Worm (Caenorhabditis elegans) whole organism, L4/young adult: Measurements from ENCODE around the gene ugt-14.
"Not testable (repeated sequence)": the region's sequence is repeated elsewhere in the genome, so short reads cannot be mapped to it uniquely, and the experiment has no call there.

ENCODE experiments used
- W03F9.2 ChIP-seq: fragments of 150-350 bp; optimal IDR thresholded peaks from 2 replicates; lab custom pipeline; 2014; ENCODE audit warnings: missing biosample characterization, missing genetic modification characterization
- dao-5 ChIP-seq: sonication (generic microtip); optimal IDR thresholded peaks from 2 replicates; lab custom pipeline; 2016; ENCODE audit warnings: missing genotype, missing genetic modification characterization, moderate library complexity, missing compliant biosample characterization
- him-1 ChIP-seq: sonication (generic microtip); optimal IDR thresholded peaks from 2 replicates; lab custom pipeline; 2016; ENCODE audit warnings: missing genotype, missing genetic modification reagents, missing genetic modification characterization, missing compliant biosample characterization

The ugt-14 gene

ce11 chrV:4885372-4885771 lies 20.7 kb upstream of the ugt-14 start, which contains the start of gene T19H12.3:
Gene T19H12.3, plus strand, starts transcription at chrV:4885672.
- no peak for TF ChIP-seq him-1 (tag; lab: Kevin White, UChicago)
- no peak for TF ChIP-seq dao-5 (tag; lab: Kevin White, UChicago)

ce11 chrV:4889477-4889876 lies 16.6 kb upstream of the ugt-14 start, which contains the start of gene ugt-12:
Gene ugt-12, minus strand, starts transcription at chrV:4889629.
- TF ChIP-seq W03F9.2 (tag; lab: Kevin White, UChicago) (no peak), him-1 (tag; lab: Kevin White, UChicago) (no peak), dao-5 (tag; lab: Kevin White, UChicago) (no peak)

ce11 chrV:4889976-4890479 lies 16.0 kb upstream of the ugt-14 start, which contains the start of gene T19H12.2:
Gene T19H12.2, plus strand, starts transcription at chrV:4890429.
- no peak for TF ChIP-seq dao-5 (tag; lab: Kevin White, UChicago)
- TF ChIP-seq W03F9.2 (tag; lab: Kevin White, UChicago), result peak; percentile 2

- no peak for TF ChIP-seq W03F9.2 (tag; lab: Kevin White, UChicago)
- TF ChIP-seq dao-5 (tag; lab: Kevin White, UChicago), result no peak
- no peak for TF ChIP-seq him-1 (tag; lab: Kevin White, UChicago)
Measured at ce11 chrV:4890781-4891180, 15.3 kb upstream of the ugt-14 start.

- TF ChIP-seq him-1 (tag; lab: Kevin White, UChicago) (no peak), W03F9.2 (tag; lab: Kevin White, UChicago) (no peak), dao-5 (tag; lab: Kevin White, UChicago) (no peak)
Measured at ce11 chrV:4891305-4891704, 14.7 kb upstream of the ugt-14 start.

- TF ChIP-seq dao-5 (tag; lab: Kevin White, UChicago), result no peak
- no peak for TF ChIP-seq W03F9.2 (tag; lab: Kevin White, UChicago)
- TF ChIP-seq him-1 (tag; lab: Kevin White, UChicago), result no peak
Measured at ce11 chrV:4894971-4895370, 11.1 kb upstream of the ugt-14 start, which contains the start of gene ugt-11. Gene ugt-11, minus strand, starts transcription at chrV:4895071.

- TF ChIP-seq him-1 (tag; lab: Kevin White, UChicago) (no peak), dao-5 (tag; lab: Kevin White, UChicago) (no peak), W03F9.2 (tag; lab: Kevin White, UChicago) (no peak)
Measured at ce11 chrV:4895744-4896143, 10.3 kb upstream of the ugt-14 start, which contains the start of gene ugt-9. Gene ugt-9, plus strand, starts transcription at chrV:4896048.

ce11 chrV:4900020-4900419 lies 6.0 kb upstream of the ugt-14 start, which contains the start of gene ugt-10:
Gene ugt-10, minus strand, starts transcription at chrV:4900120.
- TF ChIP-seq dao-5, W03F9.2, him-1 (tag; lab: Kevin White, UChicago): not testable (repeated sequence)

- TF ChIP-seq him-1 (tag; lab: Kevin White, UChicago) (no peak), dao-5 (tag; lab: Kevin White, UChicago) (no peak), W03F9.2 (tag; lab: Kevin White, UChicago) (no peak)
Measured at ce11 chrV:4901074-4901473, 5.0 kb upstream of the ugt-14 start, which contains the start of gene ugt-67. Gene ugt-67, plus strand, starts transcription at chrV:4901374.

- TF ChIP-seq dao-5 (tag; lab: Kevin White, UChicago), result no peak
- TF ChIP-seq him-1 (tag; lab: Kevin White, UChicago), result no peak
- TF ChIP-seq W03F9.2 (tag; lab: Kevin White, UChicago), result no peak
Measured at ce11 chrV:4903696-4904095, 2.4 kb upstream of the ugt-14 start, which contains the start of gene ugt-8. Gene ugt-8, plus strand, starts transcription at chrV:4903930.

- TF ChIP-seq W03F9.2 (tag; lab: Kevin White, UChicago), result no peak
- TF ChIP-seq him-1 (tag; lab: Kevin White, UChicago), result no peak
- no peak for TF ChIP-seq dao-5 (tag; lab: Kevin White, UChicago)
Measured at ce11 chrV:4908591-4908990, 2.5 kb downstream of the ugt-14 start, which contains the start of gene ugt-13. Gene ugt-13, plus strand, starts transcription at chrV:4908884.

ce11 chrV:4912313-4912712 lies 6.3 kb downstream of the ugt-14 start, which contains the start of gene H23N18.5:
Gene H23N18.5, minus strand, starts transcription at chrV:4912381.
- TF ChIP-seq him-1 (tag; lab: Kevin White, UChicago) (no peak), W03F9.2 (tag; lab: Kevin White, UChicago) (no peak), dao-5 (tag; lab: Kevin White, UChicago) (no peak)

- TF ChIP-seq dao-5 (tag; lab: Kevin White, UChicago) (no peak), him-1 (tag; lab: Kevin White, UChicago) (no peak), W03F9.2 (tag; lab: Kevin White, UChicago) (no peak)
Measured at ce11 chrV:4913853-4914252, 7.8 kb downstream of the ugt-14 start.

- TF ChIP-seq dao-5 (tag; lab: Kevin White, UChicago) (no peak), W03F9.2 (tag; lab: Kevin White, UChicago) (no peak), him-1 (tag; lab: Kevin White, UChicago) (no peak)
Measured at ce11 chrV:4914879-4915278, 8.8 kb downstream of the ugt-14 start, which contains the start of gene H23N18.6. Gene H23N18.6, minus strand, starts transcription at chrV:4915079.
